Worm (Caenorhabditis elegans) whole organism, L2 larva: ENCODE data around the gene ebp-3.
A peak's percentile ranks its signal among the peaks of the same experiment; 100 is the strongest.

Experiments used
- C34F6.9 ChIP-seq: fragments of 150-350 bp; optimal IDR thresholded peaks from 2 replicates; lab custom pipeline; 2014; ENCODE audit warnings: missing biosample characterization, missing genetic modification characterization
- R02D3.7 ChIP-seq: fragments of 150-350 bp; optimal IDR thresholded peaks from 2 replicates; lab custom pipeline; 2014; ENCODE audit warnings: missing biosample characterization, missing genetic modification characterization
- Y55F3AM.14 ChIP-seq: fragments of 200-800 bp; sonication (Bioruptor generic); optimal IDR thresholded peaks from 2 replicates; lab custom pipeline; 2018; ENCODE audit warnings: mild to moderate bottlenecking, missing genetic modification characterization, missing compliant biosample characterization
- ZK546.5 ChIP-seq: sonication (generic microtip); optimal IDR thresholded peaks from 2 replicates; lab custom pipeline; 2017; ENCODE audit warnings: missing biosample characterization, missing genetic modification characterization
- alr-1 ChIP-seq: fragments of 150-350 bp; optimal IDR thresholded peaks from 2 replicates; lab custom pipeline; 2014; ENCODE audit warnings: missing biosample characterization, missing genetic modification characterization
- aly-2 ChIP-seq: fragments of 150-350 bp; optimal IDR thresholded peaks from 2 replicates; lab custom pipeline; 2014; ENCODE audit warnings: missing biosample characterization, missing genetic modification characterization
- ama-1 ChIP-seq: fragments of 150-350 bp; optimal IDR thresholded peaks from 2 replicates; lab custom pipeline; 2018; ENCODE audit warnings: inconsistent platforms
- blmp-1 ChIP-seq: sonication (generic microtip); optimal IDR thresholded peaks from 2 replicates; lab custom pipeline; 2017; ENCODE audit warnings: missing genetic modification characterization, mild to moderate bottlenecking, missing compliant biosample characterization, antibody characterized with exemption, moderate library complexity; ENCODE audit not compliant: insufficient read depth
- ceh-82 ChIP-seq: fragments of 150-350 bp; optimal IDR thresholded peaks from 2 replicates; lab custom pipeline; 2014; ENCODE audit warnings: missing biosample characterization, missing genetic modification characterization
- crh-2 ChIP-seq: sonication (generic microtip); optimal IDR thresholded peaks from 2 replicates; lab custom pipeline; 2017; ENCODE audit warnings: missing biosample characterization, missing genetic modification characterization
- dmd-4 ChIP-seq: sonication (generic microtip); optimal IDR thresholded peaks from 2 replicates; lab custom pipeline; 2017; ENCODE audit warnings: missing biosample characterization, missing genetic modification characterization
- egl-27 ChIP-seq: sonication (generic microtip); optimal IDR thresholded peaks from 3 replicates; lab custom pipeline; 2017; ENCODE audit warnings: missing biosample characterization, missing genetic modification reagents, missing genetic modification characterization
- elt-1 ChIP-seq: fragments of 150-350 bp; optimal IDR thresholded peaks from 2 replicates; lab custom pipeline; 2014; ENCODE audit warnings: missing biosample characterization, missing genetic modification characterization
- elt-3 ChIP-seq: sonication (generic microtip); optimal IDR thresholded peaks from 2 replicates; lab custom pipeline; 2017; ENCODE audit warnings: missing biosample characterization, missing genetic modification characterization
- fos-1 ChIP-seq: fragments of 150-350 bp; optimal IDR thresholded peaks from 2 replicates; lab custom pipeline; 2014; ENCODE audit warnings: missing biosample characterization, missing genetic modification characterization
- lin-11 ChIP-seq: fragments of 150-350 bp; sonication (generic microtip); optimal IDR thresholded peaks from 2 replicates; lab custom pipeline; 2014; ENCODE audit warnings: missing biosample characterization, missing genetic modification characterization, inconsistent platforms, mixed read lengths
- lin-13 ChIP-seq: fragments of 150-350 bp; optimal IDR thresholded peaks from 2 replicates; lab custom pipeline; 2014; ENCODE audit warnings: missing biosample characterization, missing genetic modification reagents, missing genetic modification characterization
- lin-39 ChIP-seq: fragments of 150-350 bp; optimal IDR thresholded peaks from 2 replicates; lab custom pipeline; 2014; ENCODE audit warnings: missing biosample characterization, missing genetic modification reagents, missing genetic modification characterization
- lsy-2 ChIP-seq, 2 experiments: fragments of 150-350 bp in 1 of 2; sonication (generic microtip) in 1 of 2; optimal IDR thresholded peaks; 2 replicates each; lab custom pipeline; 2014 to 2017; ENCODE audit warnings: missing biosample characterization in 2 of 2, missing genetic modification characterization in 2 of 2
- mab-5 ChIP-seq: fragments of 150-350 bp; optimal IDR thresholded peaks from 2 replicates; lab custom pipeline; 2014; ENCODE audit warnings: missing biosample characterization, missing genetic modification characterization
- mdl-1 ChIP-seq, 2 experiments: fragments of 150-350 bp in 1 of 2; sonication (generic microtip) in 1 of 2; optimal IDR thresholded peaks; 2 replicates each; lab custom pipeline; 2017; ENCODE audit warnings: missing biosample characterization in 2 of 2, missing genetic modification characterization in 2 of 2
- nhr-10 ChIP-seq: sonication (generic microtip); optimal IDR thresholded peaks from 2 replicates; lab custom pipeline; 2017; ENCODE audit warnings: missing biosample characterization, missing genetic modification characterization
- nhr-11 ChIP-seq: fragments of 150-350 bp; optimal IDR thresholded peaks from 2 replicates; lab custom pipeline; 2014; ENCODE audit warnings: missing biosample characterization, missing genetic modification characterization
- nhr-129 ChIP-seq: fragments of 150-350 bp; optimal IDR thresholded peaks from 2 replicates; lab custom pipeline; 2014; ENCODE audit warnings: missing biosample characterization, missing genetic modification characterization
- nhr-21 ChIP-seq: fragments of 150-350 bp; optimal IDR thresholded peaks from 2 replicates; lab custom pipeline; 2014; ENCODE audit warnings: missing biosample characterization, missing genetic modification characterization
- nhr-23 ChIP-seq: fragments of 150-350 bp; optimal IDR thresholded peaks from 2 replicates; lab custom pipeline; 2014; ENCODE audit warnings: missing biosample characterization, missing genetic modification reagents, missing genetic modification characterization
- nhr-237 ChIP-seq: fragments of 150-350 bp; optimal IDR thresholded peaks from 2 replicates; lab custom pipeline; 2014; ENCODE audit warnings: missing biosample characterization, missing genetic modification characterization
- nhr-6 ChIP-seq: fragments of 150-350 bp; optimal IDR thresholded peaks from 2 replicates; lab custom pipeline; 2014; ENCODE audit warnings: missing biosample characterization, missing genetic modification characterization
- nhr-77 ChIP-seq: fragments of 150-350 bp; optimal IDR thresholded peaks from 2 replicates; lab custom pipeline; 2014; ENCODE audit warnings: missing biosample characterization, missing genetic modification characterization
- peb-1 ChIP-seq: fragments of 150-350 bp; optimal IDR thresholded peaks from 2 replicates; lab custom pipeline; 2014; ENCODE audit warnings: missing biosample characterization, missing genetic modification characterization
- sem-4 ChIP-seq: fragments of 150-350 bp; optimal IDR thresholded peaks from 2 replicates; lab custom pipeline; 2014; ENCODE audit warnings: missing biosample characterization, missing genetic modification reagents, missing genetic modification characterization
- skn-1 ChIP-seq: sonication (generic microtip); optimal IDR thresholded peaks from 2 replicates; lab custom pipeline; 2017; ENCODE audit warnings: missing biosample characterization, missing genetic modification characterization
- sma-3 ChIP-seq: sonication (generic microtip); optimal IDR thresholded peaks from 2 replicates; lab custom pipeline; 2016; ENCODE audit warnings: missing genetic modification reagents, missing genetic modification characterization, missing compliant biosample characterization
- sma-9 ChIP-seq, 2 experiments: fragments of 150-350 bp in 1 of 2; sonication (generic microtip) in 1 of 2; optimal IDR thresholded peaks; 2 replicates each; lab custom pipeline; 2014 to 2016; ENCODE audit warnings: missing genetic modification characterization in 2 of 2, mild to moderate bottlenecking in 1 of 2, missing biosample characterization in 1 of 2, missing compliant biosample characterization in 1 of 2, missing genetic modification reagents in 1 of 2, moderate library complexity in 1 of 2
- snpc-4 ChIP-seq: fragments of 150-350 bp; optimal IDR thresholded peaks from 2 replicates; lab custom pipeline; 2014; ENCODE audit warnings: missing biosample characterization, missing genetic modification characterization
- unc-39 ChIP-seq: fragments of 150-350 bp; optimal IDR thresholded peaks from 2 replicates; lab custom pipeline; 2014; ENCODE audit warnings: missing biosample characterization, missing genetic modification characterization
- unc-55 ChIP-seq: fragments of 150-350 bp; sonication (generic microtip); optimal IDR thresholded peaks from 3 replicates; lab custom pipeline; 2014; ENCODE audit warnings: missing biosample characterization, missing genetic modification reagents, missing genetic modification characterization
- zag-1 ChIP-seq: fragments of 150-350 bp; optimal IDR thresholded peaks from 2 replicates; lab custom pipeline; 2014; ENCODE audit warnings: missing biosample characterization, missing genetic modification characterization
- ztf-11 ChIP-seq: sonication (generic microtip); optimal IDR thresholded peaks from 2 replicates; lab custom pipeline; 2017; ENCODE audit warnings: missing biosample characterization, missing genetic modification characterization
- ztf-4 ChIP-seq: fragments of 150-350 bp; optimal IDR thresholded peaks from 2 replicates; lab custom pipeline; 2014; ENCODE audit warnings: missing biosample characterization, missing genetic modification characterization

ebp-3 gene

ce11 chrV:18021464-18021863 lies 34.3 kb upstream of the ebp-3 start:
- peak; percentile 2 for TF ChIP-seq blmp-1
- no peak for TF ChIP-seq crh-2 (tag; lab: Kevin White, UChicago)
- TF ChIP-seq C34F6.9 = peak; percentile 40
- no peak for TF ChIP-seq alr-1 (tag; lab: Kevin White, UChicago)
- TF ChIP-seq elt-1 = no peak

- no peak for TF ChIP-seq elt-1
- no peak for TF ChIP-seq fos-1 (tag; lab: Kevin White, UChicago)
- TF ChIP-seq zag-1 = no peak
- TF ChIP-seq skn-1 = no peak
- TF ChIP-seq nhr-129 = no peak
- TF ChIP-seq nhr-11 = no peak
- no peak for TF ChIP-seq dmd-4 (tag; lab: Kevin White, UChicago)
- no peak for TF ChIP-seq sma-3 (GFP tag; lab: Kevin White, UChicago)
- TF ChIP-seq ztf-11 (tag; lab: Kevin White, UChicago) = no peak
- TF ChIP-seq elt-3 = no peak
- no peak for TF ChIP-seq mdl-1 (tag; optimal IDR thresholded peaks at IDR 0.05; lab: Kevin White, UChicago)
- TF ChIP-seq ztf-4 (tag; lab: Kevin White, UChicago) = no peak
- no peak for TF ChIP-seq aly-2 (tag; lab: Kevin White, UChicago)
- TF ChIP-seq nhr-6 (tag; lab: Kevin White, UChicago) = no peak
- TF ChIP-seq crh-2 (tag; lab: Kevin White, UChicago) = no peak
- TF ChIP-seq peb-1 (tag; lab: Kevin White, UChicago) = no peak
- no peak for TF ChIP-seq snpc-4 (tag; lab: Kevin White, UChicago)
These were observed 33.6 kb upstream of the ebp-3 start, which contains the start of gene prp-6 for ce11 chrV:18022179-18022578. prp-6 (plus strand) TSS chrV:18022479.

ce11 chrV:18043271-18043670 lies 12.5 kb upstream of the ebp-3 start, which contains the start of gene ebp-1:
ebp-1 (plus strand) TSS chrV:18043571.
- no peak for TF ChIP-seq ztf-4 (tag; lab: Kevin White, UChicago)
- TF ChIP-seq ceh-82 (tag; lab: Kevin White, UChicago) = no peak
- TF ChIP-seq nhr-77 = no peak
- TF ChIP-seq aly-2 (tag; lab: Kevin White, UChicago) = no peak
- TF ChIP-seq elt-1 = no peak
- TF ChIP-seq nhr-10 (tag; lab: Kevin White, UChicago) = no peak
- no peak for TF ChIP-seq egl-27
- TF ChIP-seq unc-55 (GFP tag; lab: Kevin White, UChicago) = no peak
- TF ChIP-seq elt-3 = no peak
- TF ChIP-seq lin-11 = no peak
- no peak for TF ChIP-seq nhr-21
- no peak for TF ChIP-seq snpc-4 (tag; lab: Kevin White, UChicago)
- no peak for TF ChIP-seq skn-1

ce11 chrV:18066257-18066783 lies 10.6 kb downstream of the ebp-3 start, which contains the start of gene Y59A8B.8:
Y59A8B.8 (minus strand) TSS chrV:18066307.
- TF ChIP-seq egl-27 (no peak), dmd-4 (tag; lab: Kevin White, UChicago) (no peak), nhr-129 (no peak), nhr-77 (no peak), lsy-2 (tag; optimal IDR thresholded peaks at IDR 0.05; lab: Kevin White, UChicago) (no peak), Y55F3AM.14 (no peak), sma-3 (GFP tag; lab: Kevin White, UChicago) (no peak), zag-1 (no peak), nhr-11 (no peak), lin-13 (GFP tag; lab: Kevin White, UChicago) (no peak), mab-5 (tag; lab: Kevin White, UChicago) (no peak), nhr-237 (no peak), elt-3 (no peak), skn-1 (no peak), fos-1 (tag; lab: Kevin White, UChicago) (no peak)

- TF ChIP-seq unc-55 (GFP tag; lab: Kevin White, UChicago) = peak; percentile 41
- TF ChIP-seq, all 48 proteins: peak for 1; not testable (repeated sequence) for 47
These were observed 13.4 kb downstream of the ebp-3 start for ce11 chrV:18069195-18069594.

- no peak for TF ChIP-seq nhr-23 (tag; lab: Kevin White, UChicago)
- TF ChIP-seq lin-13 (GFP tag; lab: Kevin White, UChicago) = peak; percentile 79
- TF ChIP-seq ztf-4 (tag; lab: Kevin White, UChicago) = no peak
- TF ChIP-seq elt-1 = no peak
- TF ChIP-seq peb-1 (tag; lab: Kevin White, UChicago) = no peak
- TF ChIP-seq lin-39 = no peak
- peak in 1 of 2 experiments; percentile 35 for TF ChIP-seq mdl-1 (tag; optimal IDR thresholded peaks at IDR 0.05; lab: Kevin White, UChicago)
- TF ChIP-seq Y55F3AM.14 = no peak
- TF ChIP-seq lin-11 = peak; percentile 58
- peak; percentile 30 for TF ChIP-seq ama-1 (lab: Kevin White, UChicago)
- TF ChIP-seq blmp-1 = peak; percentile 6
- peak; percentile 85 for TF ChIP-seq crh-2 (tag; lab: Kevin White, UChicago)
- peak; percentile 57 for TF ChIP-seq sem-4 (tag; lab: Kevin White, UChicago)
- no peak for TF ChIP-seq unc-39 (tag; lab: Kevin White, UChicago)
- no peak for TF ChIP-seq aly-2 (tag; lab: Kevin White, UChicago)
- peak; percentile 87 for TF ChIP-seq sma-9 (GFP tag; optimal IDR thresholded peaks at IDR 0.05; lab: Kevin White, UChicago)
- TF ChIP-seq sma-9 (tag; optimal IDR thresholded peaks at IDR 0.05; lab: Kevin White, UChicago) = no peak
- peak; percentile 48 for TF ChIP-seq ceh-82 (tag; lab: Kevin White, UChicago)
- no peak for TF ChIP-seq R02D3.7 (tag; lab: Kevin White, UChicago)
- peak; percentile 83 for TF ChIP-seq nhr-6 (tag; lab: Kevin White, UChicago)
- TF ChIP-seq sma-3 (GFP tag; lab: Kevin White, UChicago) = peak; percentile 6
- TF ChIP-seq nhr-11 = no peak
- no peak for TF ChIP-seq ZK546.5 (tag; lab: Kevin White, UChicago)
- TF ChIP-seq nhr-129 = peak; percentile 82
- TF ChIP-seq mab-5 (tag; lab: Kevin White, UChicago) = peak; percentile 91
- TF ChIP-seq nhr-10 (tag; lab: Kevin White, UChicago) = peak; percentile 18
These were observed 23.4 kb downstream of the ebp-3 start for ce11 chrV:18079163-18079562.
